Worm (Caenorhabditis elegans) whole organism, young adult: ENCODE results near the gene rei-2.

ENCODE experiments used
- D2030.7 ChIP-seq: fragments of 200-800 bp; sonication (Bioruptor generic); IDR thresholded peaks from 2 replicates; pipeline ENCODE4 v1.3.6; 2022; ENCODE audit warnings: missing genetic modification reagents, missing genetic modification characterization, missing compliant biosample characterization
- tlf-1 ChIP-seq: fragments of 200-800 bp; sonication (Bioruptor generic); optimal IDR thresholded peaks from 2 replicates; lab custom pipeline; 2018; ENCODE audit warnings: mild to moderate bottlenecking, missing genetic modification characterization, missing compliant biosample characterization

DNA sequence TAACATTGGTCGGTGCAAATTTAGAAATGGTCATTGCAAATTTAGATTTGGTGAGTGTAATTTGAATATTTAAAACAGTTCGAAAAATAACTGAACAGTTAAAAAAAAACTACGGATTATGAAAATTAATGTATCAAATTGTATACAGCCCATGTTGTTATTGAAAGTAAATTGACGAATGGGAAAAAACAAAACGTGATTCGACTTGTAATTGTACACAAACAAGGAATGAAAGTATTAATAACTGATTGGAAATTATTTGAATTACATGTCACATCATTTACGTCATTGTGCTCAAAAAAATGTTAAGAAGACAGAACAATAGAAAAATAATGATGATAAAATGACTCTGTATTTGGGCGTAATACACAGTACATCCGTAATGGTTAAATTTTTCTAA, 6.4 kb upstream of the rei-2 start:
- no peak for TF ChIP-seq D2030.7 (GFP tag; lab: Robert Waterston, UW)
- no peak for TF ChIP-seq tlf-1 (GFP tag; lab: Kevin White, UChicago)
